Worm (Caenorhabditis elegans) whole organism, L2 larva: Measurements from ENCODE around the gene alh-2.

ENCODE experiments used
- F13H6.1 ChIP-seq: sonication (generic microtip); optimal IDR thresholded peaks from 2 replicates; lab custom pipeline; 2016; ENCODE audit warnings: missing genetic modification characterization, missing compliant biosample characterization
- ceh-82 ChIP-seq: fragments of 150-350 bp; optimal IDR thresholded peaks from 2 replicates; lab custom pipeline; 2014; ENCODE audit warnings: missing biosample characterization, missing genetic modification characterization
- elt-1 ChIP-seq: fragments of 150-350 bp; optimal IDR thresholded peaks from 2 replicates; lab custom pipeline; 2014; ENCODE audit warnings: missing biosample characterization, missing genetic modification characterization
- nhr-23 ChIP-seq: fragments of 150-350 bp; optimal IDR thresholded peaks from 2 replicates; lab custom pipeline; 2014; ENCODE audit warnings: missing biosample characterization, missing genetic modification reagents, missing genetic modification characterization
- nhr-237 ChIP-seq: fragments of 150-350 bp; optimal IDR thresholded peaks from 2 replicates; lab custom pipeline; 2014; ENCODE audit warnings: missing biosample characterization, missing genetic modification characterization
- snpc-4 ChIP-seq: fragments of 150-350 bp; optimal IDR thresholded peaks from 2 replicates; lab custom pipeline; 2014; ENCODE audit warnings: missing biosample characterization, missing genetic modification characterization
- unc-39 ChIP-seq: fragments of 150-350 bp; optimal IDR thresholded peaks from 2 replicates; lab custom pipeline; 2014; ENCODE audit warnings: missing biosample characterization, missing genetic modification characterization
- unc-62 ChIP-seq: fragments of 150-350 bp; optimal IDR thresholded peaks from 2 replicates; lab custom pipeline; 2014; ENCODE audit warnings: missing biosample characterization, missing genetic modification reagents, missing genetic modification characterization
- zag-1 ChIP-seq: fragments of 150-350 bp; optimal IDR thresholded peaks from 2 replicates; lab custom pipeline; 2014; ENCODE audit warnings: missing biosample characterization, missing genetic modification characterization

ce11 chrV:1631717-1632116 lies 12.3 kb upstream of the alh-2 start, which contains the start of gene irld-17:
- TF ChIP-seq ceh-82 (tag; lab: Kevin White, UChicago), result no peak
- no peak for TF ChIP-seq nhr-237 (tag; lab: Kevin White, UChicago)
- TF ChIP-seq unc-62, result no peak
- no peak for TF ChIP-seq F13H6.1 (tag; lab: Kevin White, UChicago)
- TF ChIP-seq zag-1 (tag; lab: Kevin White, UChicago), result no peak
- no peak for TF ChIP-seq snpc-4 (tag; lab: Kevin White, UChicago)
- TF ChIP-seq elt-1, result no peak
- no peak for TF ChIP-seq unc-39 (tag; lab: Kevin White, UChicago)
- TF ChIP-seq nhr-23 (tag; lab: Kevin White, UChicago), result no peak
